Worm (Caenorhabditis elegans) whole organism, L3 larva: ENCODE results near the gene Y116A8C.467.

ENCODE experiments used
- elt-3 ChIP-seq, 3 experiments: fragments of 150-350 bp in 1 of 3; sonication (generic microtip) in 2 of 3; optimal IDR thresholded peaks; 2 replicates in 2 of 3; 4 replicates in 1 of 3; lab custom pipeline; 2014 to 2017; ENCODE audit warnings: missing biosample characterization in 3 of 3, missing genetic modification characterization in 3 of 3
- jun-1 ChIP-seq: fragments of 150-350 bp; optimal IDR thresholded peaks from 2 replicates; lab custom pipeline; 2014; ENCODE audit warnings: missing biosample characterization, missing genetic modification reagents, missing genetic modification characterization
- lin-15B ChIP-seq: fragments of 150-350 bp; optimal IDR thresholded peaks from 2 replicates; lab custom pipeline; 2014; ENCODE audit warnings: missing biosample characterization, missing genetic modification characterization
- mdl-1 ChIP-seq: fragments of 150-350 bp; optimal IDR thresholded peaks from 2 replicates; lab custom pipeline; 2014; ENCODE audit warnings: missing biosample characterization, missing genetic modification characterization
- nhr-25 ChIP-seq: sonication (generic microtip); optimal IDR thresholded peaks from 2 replicates; lab custom pipeline; 2017; ENCODE audit warnings: missing biosample characterization, missing genetic modification characterization
- nhr-76 ChIP-seq: fragments of 150-350 bp; sonication (generic microtip); optimal IDR thresholded peaks from 5 replicates; lab custom pipeline; 2014; ENCODE audit warnings: missing biosample characterization, missing genetic modification characterization
- pha-4 ChIP-seq: fragments of 150-350 bp; optimal IDR thresholded peaks from 2 replicates; lab custom pipeline; 2014; ENCODE audit warnings: missing biosample characterization, missing genetic modification reagents, missing genetic modification characterization
- pqm-1 ChIP-seq: fragments of 150-350 bp; optimal IDR thresholded peaks from 2 replicates; lab custom pipeline; 2017; ENCODE audit warnings: missing biosample characterization, missing genetic modification characterization, inconsistent platforms
- ztf-11 ChIP-seq: fragments of 150-350 bp; optimal IDR thresholded peaks from 2 replicates; lab custom pipeline; 2014; ENCODE audit warnings: missing biosample characterization, missing genetic modification characterization

DNA sequence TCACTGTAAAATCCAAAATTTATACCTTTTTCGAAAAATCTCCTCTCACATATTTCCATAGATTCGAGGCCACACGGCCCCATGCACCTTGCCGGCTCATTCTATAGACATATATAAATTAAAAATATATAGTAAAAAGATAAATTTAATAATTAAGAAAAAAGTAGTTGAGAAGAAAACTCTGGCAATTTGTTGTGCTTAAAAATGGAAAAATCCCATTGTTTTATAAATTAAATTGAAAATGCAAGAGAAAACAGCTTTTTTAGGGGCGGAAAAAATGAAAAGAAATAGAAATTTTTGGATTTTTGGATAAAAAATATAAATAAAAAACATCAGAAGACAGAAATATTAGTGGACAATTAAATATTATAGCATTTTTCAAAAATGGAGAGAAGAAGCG lies 40.0 kb upstream of the Y116A8C.467 start, which contains the start of gene Y116A8C.30:
- TF ChIP-seq mdl-1 (no peak), pha-4 (tag; lab: Kevin White, UChicago) (no peak), pqm-1 (tag; lab: Kevin White, UChicago) (no peak), nhr-76 (tag; lab: Kevin White, UChicago) (no peak), ztf-11 (tag; lab: Kevin White, UChicago) (no peak), nhr-25 (tag; lab: Kevin White, UChicago) (no peak), lin-15B (tag; lab: Kevin White, UChicago) (no peak), jun-1 (tag; lab: Kevin White, UChicago) (no peak), elt-3 (tag; optimal IDR thresholded peaks at IDR 0.05; lab: Kevin White, UChicago) (no peak)
